Fruit fly (Drosophila melanogaster): ENCODE results near the gene Lmpt.
A peak's percentile ranks its signal among the peaks of the same experiment; 100 is the strongest.

The Lmpt gene

dm6 chr3L:16885042-16885441 is 19.9 kb downstream of the Lmpt start:
- no peak for TF ChIP-seq bab1 (GFP tag; optimal IDR thresholded peaks at IDR 0.05)
- TF ChIP-seq CG33017 (tag; optimal IDR thresholded peaks at IDR 0.05): peak; percentile 45

- peak; percentile 35 for TF ChIP-seq CG12768 (GFP tag; optimal IDR thresholded peaks at IDR 0.05)
- TF ChIP-seq cic (GFP tag; optimal IDR thresholded peaks at IDR 0.05): peak; percentile 65
- no peak for TF ChIP-seq CG7101 (tag; optimal IDR thresholded peaks at IDR 0.05)
- TF ChIP-seq CG14711 (tag; optimal IDR thresholded peaks at IDR 0.05): peak; percentile 10
- TF ChIP-seq CG5204 (GFP tag; optimal IDR thresholded peaks at IDR 0.05): no peak
- peak; percentile 34 for TF ChIP-seq bab1 (GFP tag; optimal IDR thresholded peaks at IDR 0.05)
- TF ChIP-seq Clk (GFP tag; optimal IDR thresholded peaks at IDR 0.05): no peak
- peak; percentile 29 for TF ChIP-seq tj (GFP tag; optimal IDR thresholded peaks at IDR 0.05)
- peak; percentile 95 for TF ChIP-seq kay (GFP tag; ENCODE audit: borderline replicate concordance)
Observed at dm6 chr3L:16886179-16886930, 21.3 kb downstream of the Lmpt start.

dm6 chr3L:16887272-16887671 is 22.2 kb downstream of the Lmpt start:
- TF ChIP-seq Clk (GFP tag; optimal IDR thresholded peaks at IDR 0.05) (no peak), tj (GFP tag; optimal IDR thresholded peaks at IDR 0.05) (peak; percentile 60)

dm6 chr3L:16889545-16889944 is 24.4 kb downstream of the Lmpt start:
- TF ChIP-seq toe (GFP tag; optimal IDR thresholded peaks at IDR 0.05) (no peak), CG14711 (tag; optimal IDR thresholded peaks at IDR 0.05) (no peak), CG7045 (GFP tag; optimal IDR thresholded peaks at IDR 0.05) (no peak), CG7101 (tag; optimal IDR thresholded peaks at IDR 0.05) (no peak), bab1 (GFP tag; optimal IDR thresholded peaks at IDR 0.05) (no peak)

- TF ChIP-seq CG7101 (tag; optimal IDR thresholded peaks at IDR 0.05) (peak; percentile 55), Crg-1 (GFP tag; optimal IDR thresholded peaks at IDR 0.05) (peak; percentile 42), ovo (GFP tag; optimal IDR thresholded peaks at IDR 0.05) (peak; percentile 54), tj (GFP tag; optimal IDR thresholded peaks at IDR 0.05) (peak; percentile 88), CG12768 (GFP tag; optimal IDR thresholded peaks at IDR 0.05) (peak; percentile 61), cnc (optimal IDR thresholded peaks at IDR 0.05) (no peak), CG11617 (GFP tag; optimal IDR thresholded peaks at IDR 0.05) (peak; percentile 46), bab1 (GFP tag; optimal IDR thresholded peaks at IDR 0.05) (peak; percentile 82), Clk (GFP tag; optimal IDR thresholded peaks at IDR 0.05) (no peak), kay (GFP tag; ENCODE audit: borderline replicate concordance) (peak; percentile 22), Mnt (GFP tag; optimal IDR thresholded peaks at IDR 0.05) (peak; percentile 46), CG33017 (tag; optimal IDR thresholded peaks at IDR 0.05) (peak; percentile 9), Hr96 (GFP tag; optimal IDR thresholded peaks at IDR 0.05) (no peak), cic (GFP tag; optimal IDR thresholded peaks at IDR 0.05) (peak; percentile 43), toe (GFP tag; optimal IDR thresholded peaks at IDR 0.05) (no peak), CG14711 (tag; optimal IDR thresholded peaks at IDR 0.05) (peak; percentile 58), CG5204 (GFP tag; optimal IDR thresholded peaks at IDR 0.05) (no peak), CG1620 (GFP tag; optimal IDR thresholded peaks at IDR 0.05) (no peak), pad (GFP tag; optimal IDR thresholded peaks at IDR 0.05) (peak; percentile 66), CG7045 (GFP tag; optimal IDR thresholded peaks at IDR 0.05) (no peak)
Observed at dm6 chr3L:16890650-16891336, 25.7 kb downstream of the Lmpt start.

dm6 chr3L:16891914-16892313 is 26.8 kb downstream of the Lmpt start:
- TF ChIP-seq Clk (GFP tag; optimal IDR thresholded peaks at IDR 0.05) (no peak), ovo (GFP tag; optimal IDR thresholded peaks at IDR 0.05) (no peak), cnc (optimal IDR thresholded peaks at IDR 0.05) (no peak), kay (GFP tag; ENCODE audit: borderline replicate concordance) (peak; percentile 32), toe (GFP tag; optimal IDR thresholded peaks at IDR 0.05) (no peak), CG5204 (GFP tag; optimal IDR thresholded peaks at IDR 0.05) (no peak), CG12768 (GFP tag; optimal IDR thresholded peaks at IDR 0.05) (no peak)

- TF ChIP-seq CG7101 (tag; optimal IDR thresholded peaks at IDR 0.05): no peak
- no peak for TF ChIP-seq tj (GFP tag; optimal IDR thresholded peaks at IDR 0.05)
- peak; percentile 5 for TF ChIP-seq CG14711 (tag; optimal IDR thresholded peaks at IDR 0.05)
- TF ChIP-seq pad (GFP tag; optimal IDR thresholded peaks at IDR 0.05): no peak
- TF ChIP-seq CG5204 (GFP tag; optimal IDR thresholded peaks at IDR 0.05): peak; percentile 6
- TF ChIP-seq CG7045 (GFP tag; optimal IDR thresholded peaks at IDR 0.05): peak; percentile 21
Observed at dm6 chr3L:16892728-16893271, 27.7 kb downstream of the Lmpt start.
